Worm (Caenorhabditis elegans): ENCODE data around the gene bir-1.

DNA sequence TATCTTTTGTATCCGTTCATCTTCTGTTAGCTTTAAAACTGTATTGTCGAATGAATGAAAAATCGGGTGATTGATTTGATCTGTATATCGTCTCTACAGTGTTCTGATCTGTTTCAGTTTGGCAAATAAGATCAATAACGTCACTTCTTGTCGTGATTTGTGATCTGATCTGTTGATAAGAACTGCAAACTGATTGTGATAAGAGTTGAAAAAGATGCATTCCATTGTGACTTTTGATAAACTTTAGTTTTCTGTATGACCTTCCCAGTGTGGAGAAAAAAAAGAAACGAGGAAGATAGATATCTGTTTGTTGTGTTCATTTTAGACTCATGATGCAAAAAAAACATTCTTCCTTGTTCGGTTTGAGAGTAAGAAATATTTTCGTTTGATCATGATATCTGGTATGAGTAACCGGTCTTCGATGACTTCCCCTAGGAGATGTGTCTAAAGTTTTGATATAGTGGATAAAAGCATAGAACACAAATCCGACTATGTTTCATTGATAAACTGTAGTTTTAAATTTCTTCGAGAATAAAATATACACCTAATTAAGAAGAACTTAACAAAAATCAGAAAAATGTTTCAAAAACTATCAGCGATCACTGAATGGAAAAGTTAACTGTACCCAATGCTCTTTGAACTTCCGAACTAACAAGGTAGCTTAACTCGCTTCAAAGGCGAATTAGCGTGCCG lies 29.3 kb upstream of the bir-1 start:
- no peak for TF ChIP-seq efl-1 (optimal IDR thresholded peaks at IDR 0.05)
- peak in 1 of 2 experiments; percentile 20 for TF ChIP-seq efl-1 (GFP tag; optimal IDR thresholded peaks at IDR 0.05 in 1 of 2)
- no peak for TF ChIP-seq zag-1 (tag; optimal IDR thresholded peaks at IDR 0.05)
- no peak for TF ChIP-seq dpl-1 (GFP tag; optimal IDR thresholded peaks at IDR 0.05)
- no peak for TF ChIP-seq fkh-10 (GFP tag; optimal IDR thresholded peaks at IDR 0.05)
- TF ChIP-seq lir-3 (tag; optimal IDR thresholded peaks at IDR 0.05; ENCODE audit: poor library complexity), result no peak
- TF ChIP-seq lin-15B (tag; optimal IDR thresholded peaks at IDR 0.05), result no peak
- TF ChIP-seq lin-35 (GFP tag; optimal IDR thresholded peaks at IDR 0.05), result peak in 1 of 2 experiments; percentile 0
- no peak for TF ChIP-seq unc-98 (GFP tag; IDR thresholded peaks at IDR 0.05)
- no peak for TF ChIP-seq nhr-11 (tag; optimal IDR thresholded peaks at IDR 0.05)
- no peak for TF ChIP-seq lin-39 (tag; optimal IDR thresholded peaks at IDR 0.05)
- TF ChIP-seq ztf-4 (tag; optimal IDR thresholded peaks at IDR 0.05), result no peak
- no peak for TF ChIP-seq snpc-4 (tag; optimal IDR thresholded peaks at IDR 0.05)
- TF ChIP-seq pqm-1 (tag; optimal IDR thresholded peaks at IDR 0.05), result no peak
- TF ChIP-seq elt-2 (tag; optimal IDR thresholded peaks at IDR 0.05), result peak; percentile 89
